Worm (Caenorhabditis elegans) whole organism, L1 larva: Measurements from ENCODE around the gene cutl-19.

Source experiments
- ama-1 ChIP-seq: fragments of 150-350 bp; optimal IDR thresholded peaks from 2 replicates; lab custom pipeline; 2014
- blmp-1 ChIP-seq: fragments of 150-350 bp; optimal IDR thresholded peaks from 2 replicates; lab custom pipeline; 2014; ENCODE audit warnings: missing biosample characterization, missing genetic modification characterization
- lin-15B ChIP-seq: fragments of 150-350 bp; sonication (generic microtip); optimal IDR thresholded peaks from 3 replicates; lab custom pipeline; 2014; ENCODE audit warnings: missing biosample characterization, missing genetic modification characterization
- mep-1 ChIP-seq: fragments of 150-350 bp; optimal IDR thresholded peaks from 2 replicates; lab custom pipeline; 2014; ENCODE audit warnings: missing biosample characterization, missing genetic modification characterization
- nhr-28 ChIP-seq: fragments of 150-350 bp; optimal IDR thresholded peaks from 2 replicates; lab custom pipeline; 2014; ENCODE audit warnings: missing biosample characterization, missing genetic modification characterization
- nhr-85 ChIP-seq: sonication (generic microtip); peaks from one replicate; lab custom pipeline; 2016; ENCODE audit warnings: missing genetic modification characterization, inconsistent platforms, missing compliant biosample characterization
- pag-3 ChIP-seq: sonication (generic microtip); optimal IDR thresholded peaks from 2 replicates; lab custom pipeline; 2017; ENCODE audit warnings: missing genetic modification characterization, mild to moderate bottlenecking, missing compliant biosample characterization, antibody characterized with exemption, borderline replicate concordance; ENCODE audit not compliant: insufficient read depth
- pax-3 ChIP-seq: fragments of 200-800 bp; sonication (Bioruptor generic); optimal IDR thresholded peaks from 2 replicates; lab custom pipeline; 2018; ENCODE audit warnings: mild to moderate bottlenecking, missing genetic modification characterization, moderate library complexity, missing compliant biosample characterization
- unc-62 ChIP-seq: fragments of 150-350 bp; optimal IDR thresholded peaks from 2 replicates; lab custom pipeline; 2014; ENCODE audit warnings: missing biosample characterization, missing genetic modification reagents, missing genetic modification characterization
- unc-86 ChIP-seq: sonication (generic microtip); optimal IDR thresholded peaks from 2 replicates; lab custom pipeline; 2016; ENCODE audit warnings: missing genetic modification characterization, missing compliant biosample characterization

ce11 chrIII:5190671-5191174 lies 26.7 kb downstream of the cutl-19 start, which contains the start of gene hira-1:
- TF ChIP-seq pax-3 (no peak), unc-62 (GFP tag; lab: Kevin White, UChicago) (no peak), blmp-1 (peak; percentile 43), nhr-85 (tag; lab: Kevin White, UChicago) (no peak), unc-86 (tag; lab: Kevin White, UChicago) (no peak), nhr-28 (no peak), pag-3 (tag; lab: Kevin White, UChicago) (no peak), ama-1 (no peak), mep-1 (tag; lab: Kevin White, UChicago) (no peak), lin-15B (tag; lab: Kevin White, UChicago) (peak; percentile 62)
